Worm (Caenorhabditis elegans) whole organism, late embryonic: Measurements from ENCODE around the gene Y41G9A.10.

Experiments used
- C38D4.7 ChIP-seq: fragments of 200-800 bp; sonication (Bioruptor generic); optimal IDR thresholded peaks from 2 replicates; lab custom pipeline; 2018; ENCODE audit warnings: mild to moderate bottlenecking, missing genetic modification characterization, moderate library complexity, missing compliant biosample characterization
- K02D7.2 ChIP-seq: sonication (generic microtip); optimal IDR thresholded peaks from 2 replicates; lab custom pipeline; 2017; ENCODE audit warnings: mild to moderate bottlenecking, missing genetic modification characterization, missing compliant biosample characterization
- ceh-19 ChIP-seq: fragments of 200-800 bp; sonication (Bioruptor generic); optimal IDR thresholded peaks from 2 replicates; lab custom pipeline; 2018; ENCODE audit warnings: mild to moderate bottlenecking, missing genetic modification characterization, missing compliant biosample characterization
- ceh-2 ChIP-seq: sonication (generic microtip); optimal IDR thresholded peaks from 2 replicates; lab custom pipeline; 2016; ENCODE audit warnings: missing genotype, missing genetic modification characterization, missing compliant biosample characterization
- ceh-22 ChIP-seq: sonication (generic microtip); optimal IDR thresholded peaks from 2 replicates; lab custom pipeline; 2017; ENCODE audit warnings: missing biosample characterization, missing genetic modification characterization
- ceh-30 ChIP-seq: fragments of 150-350 bp; optimal IDR thresholded peaks from 2 replicates; lab custom pipeline; 2014; ENCODE audit warnings: missing biosample characterization, missing genetic modification characterization
- ceh-45 ChIP-seq: fragments of 200-800 bp; sonication (Bioruptor generic); IDR thresholded peaks from 2 replicates; pipeline ENCODE4 v1.3.6; 2022; ENCODE audit warnings: missing genetic modification reagents, missing genetic modification characterization, missing compliant biosample characterization
- ceh-48 ChIP-seq: sonication (generic microtip); optimal IDR thresholded peaks from 2 replicates; lab custom pipeline; 2016; ENCODE audit warnings: missing genetic modification characterization, inconsistent platforms, missing compliant biosample characterization
- ceh-9 ChIP-seq: sonication (generic microtip); optimal IDR thresholded peaks from 2 replicates; lab custom pipeline; 2016; ENCODE audit warnings: mild to moderate bottlenecking, missing genetic modification characterization, inconsistent platforms, missing compliant biosample characterization
- che-1 ChIP-seq: sonication (generic microtip); optimal IDR thresholded peaks from 2 replicates; lab custom pipeline; 2016; ENCODE audit warnings: mild to moderate bottlenecking, missing genetic modification characterization, missing compliant biosample characterization
- dve-1 ChIP-seq: sonication (generic microtip); optimal IDR thresholded peaks from 2 replicates; lab custom pipeline; 2017; ENCODE audit warnings: antibody characterized with exemption, mild to moderate bottlenecking, missing genetic modification characterization, missing compliant biosample characterization
- elt-2 ChIP-seq: sonication (generic microtip); optimal IDR thresholded peaks from 2 replicates; lab custom pipeline; 2016; ENCODE audit warnings: missing genetic modification reagents, missing genetic modification characterization, missing compliant biosample characterization
- hlh-13 ChIP-seq: fragments of 200-800 bp; sonication (Bioruptor generic); optimal IDR thresholded peaks from 2 replicates; lab custom pipeline; 2018; ENCODE audit warnings: mild to moderate bottlenecking, missing genetic modification characterization, missing compliant biosample characterization
- hlh-15 ChIP-seq: sonication (generic microtip); optimal IDR thresholded peaks from 2 replicates; lab custom pipeline; 2016; ENCODE audit warnings: missing genetic modification characterization, missing compliant biosample characterization
- hlh-30 ChIP-seq: sonication (generic microtip); optimal IDR thresholded peaks from 2 replicates; lab custom pipeline; 2017; ENCODE audit warnings: antibody characterized with exemption, missing genetic modification characterization, missing compliant biosample characterization; ENCODE audit not compliant: insufficient read depth
- hlh-6 ChIP-seq: sonication (generic microtip); optimal IDR thresholded peaks from 2 replicates; lab custom pipeline; 2016; ENCODE audit warnings: missing genotype, missing genetic modification characterization, missing compliant biosample characterization
- hlh-8 ChIP-seq: sonication (generic microtip); optimal IDR thresholded peaks from 2 replicates; lab custom pipeline; 2016; ENCODE audit warnings: missing genotype, missing genetic modification characterization, missing compliant biosample characterization
- lim-6 ChIP-seq: sonication (generic microtip); optimal IDR thresholded peaks from 2 replicates; lab custom pipeline; 2016; ENCODE audit warnings: missing genetic modification characterization, missing compliant biosample characterization
- nhr-232 ChIP-seq: sonication (generic microtip); optimal IDR thresholded peaks from 2 replicates; lab custom pipeline; 2016; ENCODE audit warnings: missing genetic modification characterization, missing compliant biosample characterization
- pat-9 ChIP-seq: fragments of 200-800 bp; sonication (Bioruptor generic); optimal IDR thresholded peaks from 2 replicates; lab custom pipeline; 2018; ENCODE audit warnings: mild to moderate bottlenecking, missing genetic modification characterization, moderate library complexity, missing compliant biosample characterization
- pax-1 ChIP-seq: fragments of 150-350 bp; optimal IDR thresholded peaks from 2 replicates; lab custom pipeline; 2014; ENCODE audit warnings: missing biosample characterization, missing genetic modification characterization
- pqm-1 ChIP-seq: sonication (generic microtip); optimal IDR thresholded peaks from 2 replicates; lab custom pipeline; 2016; ENCODE audit warnings: missing genetic modification characterization, missing compliant biosample characterization
- pros-1 ChIP-seq: fragments of 150-350 bp; optimal IDR thresholded peaks from 2 replicates; lab custom pipeline; 2014; ENCODE audit warnings: missing biosample characterization, missing genetic modification reagents, missing genetic modification characterization
- ref-2 ChIP-seq: sonication (generic microtip); optimal IDR thresholded peaks from 2 replicates; lab custom pipeline; 2016; ENCODE audit warnings: missing genetic modification characterization, missing compliant biosample characterization
- sox-2 ChIP-seq: fragments of 200-800 bp; sonication (Bioruptor generic); IDR thresholded peaks from 2 replicates; pipeline ENCODE4 v1.3.6; 2022; ENCODE audit warnings: missing genetic modification reagents, missing genetic modification characterization, missing compliant biosample characterization
- sox-4 ChIP-seq: sonication (generic microtip); optimal IDR thresholded peaks from 2 replicates; lab custom pipeline; 2017; ENCODE audit warnings: mild to moderate bottlenecking, missing genetic modification characterization, inconsistent platforms, missing compliant biosample characterization
- ttx-3 ChIP-seq: sonication (generic microtip); optimal IDR thresholded peaks from 2 replicates; lab custom pipeline; 2016; ENCODE audit warnings: missing genetic modification reagents, missing genetic modification characterization, missing compliant biosample characterization
- unc-55 ChIP-seq: sonication (generic microtip); optimal IDR thresholded peaks from 2 replicates; lab custom pipeline; 2017; ENCODE audit warnings: missing biosample characterization, missing genetic modification reagents, missing genetic modification characterization
- unc-86 ChIP-seq: sonication (generic microtip); optimal IDR thresholded peaks from 2 replicates; lab custom pipeline; 2016; ENCODE audit warnings: missing genetic modification characterization, missing compliant biosample characterization
- ztf-16 ChIP-seq: sonication (generic microtip); optimal IDR thresholded peaks from 2 replicates; lab custom pipeline; 2017; ENCODE audit warnings: missing genetic modification characterization, missing compliant biosample characterization

Y41G9A.10 gene

ce11 chrX:2981715-2982114, 35.4 kb upstream of the Y41G9A.10 start, which contains the start of gene nspg-5:
Gene nspg-5, plus strand, starts transcription at chrX:2982015.
- TF ChIP-seq pax-1 (tag; lab: Kevin White, UChicago): peak; percentile 2
- TF ChIP-seq ceh-19: no peak

DNA sequence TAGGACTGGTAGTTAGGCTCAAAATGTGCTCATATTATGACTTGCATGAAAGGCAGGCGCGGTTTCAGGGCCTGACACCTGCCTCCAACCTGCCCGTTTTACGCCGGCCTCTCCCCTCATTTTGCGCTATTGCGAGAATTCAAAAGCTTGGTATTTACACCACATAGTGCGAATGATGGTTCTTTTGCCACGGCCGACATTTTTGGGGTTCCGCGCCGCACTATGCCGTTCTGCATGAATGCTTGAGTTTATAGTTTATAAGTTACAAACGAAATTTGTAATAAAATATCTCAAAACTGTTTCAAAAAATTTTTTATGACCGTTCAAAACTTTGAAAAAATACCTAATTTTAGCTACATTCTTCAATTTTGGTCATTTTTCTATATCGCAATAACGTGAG, 31.7 kb upstream of the Y41G9A.10 start:
- TF ChIP-seq ceh-22 (tag; lab: Kevin White, UChicago): no peak
- no peak for TF ChIP-seq C38D4.7 (GFP tag; lab: Kevin White, UChicago)
- TF ChIP-seq ceh-45 (GFP tag; lab: Robert Waterston, UW): no peak
- no peak for TF ChIP-seq hlh-6 (tag; lab: Kevin White, UChicago)
- TF ChIP-seq sox-2 (GFP tag; lab: Robert Waterston, UW): no peak
- no peak for TF ChIP-seq unc-86 (tag; lab: Kevin White, UChicago)
- no peak for TF ChIP-seq lim-6 (tag; lab: Kevin White, UChicago)
- no peak for TF ChIP-seq dve-1 (tag; lab: Kevin White, UChicago)
- no peak for TF ChIP-seq pax-1 (tag; lab: Kevin White, UChicago)
- TF ChIP-seq K02D7.2 (tag; lab: Kevin White, UChicago): no peak
- no peak for TF ChIP-seq elt-2 (tag; lab: Kevin White, UChicago)
- TF ChIP-seq ztf-16 (tag; lab: Kevin White, UChicago): no peak
- TF ChIP-seq ceh-2 (tag; lab: Kevin White, UChicago): no peak
- TF ChIP-seq ceh-30 (tag; lab: Kevin White, UChicago): no peak
- no peak for TF ChIP-seq ceh-9
- no peak for TF ChIP-seq hlh-13 (GFP tag; lab: Kevin White, UChicago)

ce11 chrX:2976148-2976547, 29.8 kb upstream of the Y41G9A.10 start, which contains the start of gene aakg-3:
Gene aakg-3, plus strand, starts transcription at chrX:2976448.
- TF ChIP-seq nhr-232 (tag; lab: Kevin White, UChicago) (no peak), unc-55 (GFP tag; lab: Kevin White, UChicago) (no peak), ceh-48 (tag; lab: Kevin White, UChicago) (no peak), ztf-16 (tag; lab: Kevin White, UChicago) (no peak), hlh-15 (no peak), pax-1 (tag; lab: Kevin White, UChicago) (no peak), pat-9 (tag; lab: Kevin White, UChicago) (no peak), ref-2 (tag; lab: Kevin White, UChicago) (no peak), hlh-8 (tag; lab: Kevin White, UChicago) (no peak), ttx-3 (tag; lab: Kevin White, UChicago) (no peak), ceh-30 (tag; lab: Kevin White, UChicago) (no peak), pqm-1 (tag; lab: Kevin White, UChicago) (no peak), pros-1 (tag; lab: Kevin White, UChicago) (no peak), sox-4 (no peak), hlh-6 (tag; lab: Kevin White, UChicago) (no peak), ceh-45 (GFP tag; lab: Robert Waterston, UW) (no peak)

DNA sequence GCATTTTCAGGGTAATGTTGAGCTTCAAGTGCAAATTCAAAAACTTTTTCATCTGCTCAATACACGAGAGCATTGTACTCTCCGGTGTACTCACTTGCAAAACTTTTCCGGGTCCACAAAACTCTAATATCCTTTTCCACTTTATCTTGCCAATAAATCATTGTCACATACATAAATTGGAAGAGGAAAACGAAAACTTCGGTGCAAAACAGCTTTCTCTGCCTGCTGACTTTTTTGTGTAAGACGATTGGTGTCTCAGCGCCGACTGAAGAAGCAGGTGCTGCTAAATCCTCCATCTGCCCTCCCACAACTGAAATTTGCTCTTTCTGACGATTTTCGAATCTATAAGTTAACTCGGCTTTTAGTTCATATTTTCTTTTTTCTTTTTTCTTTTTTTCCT, 29.1 kb upstream of the Y41G9A.10 start:
- TF ChIP-seq unc-55 (GFP tag; lab: Kevin White, UChicago) (peak; percentile 24), ceh-22 (tag; lab: Kevin White, UChicago) (no peak), che-1 (tag; lab: Kevin White, UChicago) (no peak)

ce11 chrX:2972272-2973042, 26.1 kb upstream of the Y41G9A.10 start:
- TF ChIP-seq hlh-15 (no peak), hlh-30 (tag; lab: Kevin White, UChicago) (peak; percentile 32)
